Worm (Caenorhabditis elegans) whole organism, L1 larva: ENCODE measurements around the gene acs-19.

ENCODE experiments used
- C04F5.9 ChIP-seq: sonication (generic microtip); optimal IDR thresholded peaks from 2 replicates; lab custom pipeline; 2016; ENCODE audit warnings: missing genetic modification characterization, missing compliant biosample characterization
- C16A3.4 ChIP-seq: fragments of 150-350 bp; optimal IDR thresholded peaks from 2 replicates; lab custom pipeline; 2014; ENCODE audit warnings: missing biosample characterization, missing genetic modification characterization
- F16B12.6 ChIP-seq: fragments of 150-350 bp; optimal IDR thresholded peaks from 2 replicates; lab custom pipeline; 2014; ENCODE audit warnings: missing biosample characterization, missing genetic modification characterization
- blmp-1 ChIP-seq: fragments of 150-350 bp; optimal IDR thresholded peaks from 2 replicates; lab custom pipeline; 2014; ENCODE audit warnings: missing biosample characterization, missing genetic modification characterization
- ceh-63 ChIP-seq: fragments of 200-800 bp; sonication (Bioruptor generic); optimal IDR thresholded peaks from 2 replicates; lab custom pipeline; 2018; ENCODE audit warnings: mild to moderate bottlenecking, missing genetic modification characterization, missing compliant biosample characterization
- ceh-90 ChIP-seq: sonication (generic microtip); optimal IDR thresholded peaks from 2 replicates; lab custom pipeline; 2016; ENCODE audit warnings: missing genetic modification characterization, missing compliant biosample characterization
- ces-1 ChIP-seq: fragments of 150-350 bp; optimal IDR thresholded peaks from 2 replicates; lab custom pipeline; 2014; ENCODE audit warnings: missing biosample characterization, missing genetic modification reagents, missing genetic modification characterization
- dpl-1 ChIP-seq, 3 experiments: fragments of 150-350 bp in 2 of 3; sonication (generic microtip) in 1 of 3; optimal IDR thresholded peaks; 2 replicates each; lab custom pipeline; 2014 to 2017; ENCODE audit warnings: missing biosample characterization in 3 of 3, missing genetic modification characterization in 3 of 3, missing genetic modification reagents in 3 of 3
- dsc-1 ChIP-seq: sonication (generic microtip); optimal IDR thresholded peaks from 2 replicates; lab custom pipeline; 2016; ENCODE audit warnings: mild to moderate bottlenecking, missing genetic modification characterization, missing compliant biosample characterization
- efl-1 ChIP-seq, 4 experiments: fragments of 150-350 bp; optimal IDR thresholded peaks in 3 of 4; peaks in 1 of 4; 1 replicate in 1 of 4; 2 replicates in 3 of 4; lab custom pipeline; 2014; ENCODE audit warnings: missing biosample characterization in 2 of 4, missing genetic modification characterization in 2 of 4, missing genetic modification reagents in 2 of 4
- elt-2 ChIP-seq: sonication (generic microtip); optimal IDR thresholded peaks from 2 replicates; lab custom pipeline; 2016; ENCODE audit warnings: missing genetic modification characterization, mild to moderate bottlenecking, inconsistent platforms, missing compliant biosample characterization, missing genetic modification reagents
- fkh-10 ChIP-seq: sonication (generic microtip); optimal IDR thresholded peaks from 2 replicates; lab custom pipeline; 2017; ENCODE audit warnings: missing biosample characterization, missing genetic modification reagents, missing genetic modification characterization
- fkh-4 ChIP-seq: sonication (generic microtip); optimal IDR thresholded peaks from 2 replicates; lab custom pipeline; 2016; ENCODE audit warnings: missing compliant biosample characterization, missing genetic modification characterization, borderline replicate concordance
- fkh-8 ChIP-seq: sonication (generic microtip); optimal IDR thresholded peaks from 2 replicates; lab custom pipeline; 2016; ENCODE audit warnings: mild to moderate bottlenecking, missing genetic modification characterization, missing compliant biosample characterization
- hlh-17 ChIP-seq: fragments of 200-800 bp; sonication (Bioruptor generic); optimal IDR thresholded peaks from 2 replicates; lab custom pipeline; 2018; ENCODE audit warnings: missing genetic modification characterization, mild to moderate bottlenecking, missing compliant biosample characterization, moderate library complexity, borderline replicate concordance
- hpl-2 ChIP-seq: fragments of 150-350 bp; optimal IDR thresholded peaks from 2 replicates; lab custom pipeline; 2014; ENCODE audit warnings: missing biosample characterization, missing genetic modification reagents, missing genetic modification characterization
- isw-1 ChIP-seq: fragments of 200-800 bp; sonication (Bioruptor generic); IDR thresholded peaks from 2 replicates; pipeline ENCODE4 v1.3.6; 2022; ENCODE audit warnings: missing genetic modification characterization, missing compliant biosample characterization
- lin-14 ChIP-seq: fragments of 200-800 bp; sonication (Bioruptor generic); optimal IDR thresholded peaks from 2 replicates; lab custom pipeline; 2018; ENCODE audit warnings: mild to moderate bottlenecking, missing genetic modification characterization, moderate library complexity, missing compliant biosample characterization
- lin-15B ChIP-seq: fragments of 150-350 bp; sonication (generic microtip); optimal IDR thresholded peaks from 3 replicates; lab custom pipeline; 2014; ENCODE audit warnings: missing biosample characterization, missing genetic modification characterization
- lir-3 ChIP-seq: sonication (generic microtip); optimal IDR thresholded peaks from 2 replicates; lab custom pipeline; 2016; ENCODE audit warnings: mild to moderate bottlenecking, missing genetic modification characterization, moderate library complexity, missing compliant biosample characterization; ENCODE audit not compliant: poor library complexity
- mdl-1 ChIP-seq, 2 experiments: fragments of 150-350 bp; optimal IDR thresholded peaks; 2 replicates each; lab custom pipeline; 2014 to 2017; ENCODE audit warnings: missing biosample characterization in 2 of 2, missing genetic modification characterization in 2 of 2, inconsistent platforms in 1 of 2
- nhr-12 ChIP-seq: sonication (generic microtip); optimal IDR thresholded peaks from 2 replicates; lab custom pipeline; 2017; ENCODE audit warnings: missing biosample characterization, missing genetic modification characterization
- nhr-19 ChIP-seq: fragments of 200-800 bp; sonication (Bioruptor generic); conservative IDR thresholded peaks from 2 replicates; pipeline ENCODE4 v1.3.6; 2022; ENCODE audit warnings: missing genetic modification characterization, missing compliant biosample characterization
- nhr-71 ChIP-seq: sonication (generic microtip); optimal IDR thresholded peaks from 2 replicates; lab custom pipeline; 2016; ENCODE audit warnings: mild to moderate bottlenecking, missing genetic modification characterization, moderate library complexity, missing compliant biosample characterization
- nhr-77 ChIP-seq: fragments of 150-350 bp; optimal IDR thresholded peaks from 2 replicates; lab custom pipeline; 2014; ENCODE audit warnings: missing biosample characterization, missing genetic modification characterization
- nhr-85 ChIP-seq: sonication (generic microtip); peaks from one replicate; lab custom pipeline; 2016; ENCODE audit warnings: missing genetic modification characterization, inconsistent platforms, missing compliant biosample characterization
- nhr-90 ChIP-seq: sonication (generic microtip); optimal IDR thresholded peaks from 2 replicates; lab custom pipeline; 2016; ENCODE audit warnings: mild to moderate bottlenecking, missing genetic modification characterization, missing compliant biosample characterization; ENCODE audit not compliant: poor library complexity
- pag-3 ChIP-seq: sonication (generic microtip); optimal IDR thresholded peaks from 2 replicates; lab custom pipeline; 2017; ENCODE audit warnings: missing genetic modification characterization, mild to moderate bottlenecking, missing compliant biosample characterization, antibody characterized with exemption, borderline replicate concordance; ENCODE audit not compliant: insufficient read depth
- pax-3 ChIP-seq: fragments of 200-800 bp; sonication (Bioruptor generic); optimal IDR thresholded peaks from 2 replicates; lab custom pipeline; 2018; ENCODE audit warnings: mild to moderate bottlenecking, missing genetic modification characterization, moderate library complexity, missing compliant biosample characterization
- pqm-1 ChIP-seq: sonication (generic microtip); optimal IDR thresholded peaks from 3 replicates; lab custom pipeline; 2017; ENCODE audit warnings: missing biosample characterization, missing genetic modification characterization
- skn-1 ChIP-seq: fragments of 150-350 bp; optimal IDR thresholded peaks from 2 replicates; lab custom pipeline; 2014; ENCODE audit warnings: missing biosample characterization, missing genetic modification characterization
- snpc-4 ChIP-seq: fragments of 150-350 bp; optimal IDR thresholded peaks from 2 replicates; lab custom pipeline; 2014; ENCODE audit warnings: missing biosample characterization, missing genetic modification characterization
- snu-23 ChIP-seq: sonication (generic microtip); optimal IDR thresholded peaks from 2 replicates; lab custom pipeline; 2016; ENCODE audit warnings: missing genetic modification characterization, missing compliant biosample characterization
- unc-130 ChIP-seq: fragments of 150-350 bp; optimal IDR thresholded peaks from 2 replicates; lab custom pipeline; 2017; ENCODE audit warnings: missing biosample characterization, missing genetic modification characterization, inconsistent platforms
- unc-86 ChIP-seq: sonication (generic microtip); optimal IDR thresholded peaks from 2 replicates; lab custom pipeline; 2016; ENCODE audit warnings: missing genetic modification characterization, missing compliant biosample characterization
- unc-98 ChIP-seq: fragments of 200-800 bp; sonication (Bioruptor generic); IDR thresholded peaks from 2 replicates; pipeline ENCODE4 v1.3.6; 2022; ENCODE audit warnings: missing genetic modification characterization, missing compliant biosample characterization
- vab-15 ChIP-seq: sonication (generic microtip); optimal IDR thresholded peaks from 2 replicates; lab custom pipeline; 2017; ENCODE audit warnings: missing genotype, mild to moderate bottlenecking, missing genetic modification characterization, missing compliant biosample characterization
- zag-1 ChIP-seq: fragments of 150-350 bp; optimal IDR thresholded peaks from 2 replicates; lab custom pipeline; 2014; ENCODE audit warnings: missing biosample characterization, missing genetic modification characterization
- ztf-11 ChIP-seq, 2 experiments: sonication (generic microtip); optimal IDR thresholded peaks; 2 replicates each; lab custom pipeline; 2016 to 2017; ENCODE audit warnings: missing genetic modification characterization in 2 of 2, missing biosample characterization in 1 of 2, missing compliant biosample characterization in 1 of 2

Gene acs-19

DNA sequence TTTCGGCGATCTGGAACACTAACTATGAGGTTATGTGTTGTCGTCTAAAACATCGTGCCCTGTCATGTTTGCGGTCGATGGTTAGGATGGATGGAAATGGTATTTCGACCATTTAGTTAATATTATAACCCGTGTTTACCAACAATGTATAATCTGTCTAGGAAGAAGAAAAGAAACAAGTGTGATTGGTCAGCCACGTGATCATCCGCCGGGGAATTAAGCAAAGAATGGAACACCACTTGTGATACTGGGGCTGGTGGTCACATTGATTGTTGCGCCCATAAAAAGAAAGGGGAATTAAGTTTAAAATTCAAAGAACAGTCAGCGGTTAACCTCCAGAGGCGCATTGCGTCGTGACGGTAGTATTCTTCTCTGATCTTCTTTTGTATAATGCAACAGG is 11.3 kb downstream of the acs-19 start (continued):
- peak; percentile 4 for TF ChIP-seq C16A3.4
- TF ChIP-seq, all 84 proteins: peak for 18

DNA sequence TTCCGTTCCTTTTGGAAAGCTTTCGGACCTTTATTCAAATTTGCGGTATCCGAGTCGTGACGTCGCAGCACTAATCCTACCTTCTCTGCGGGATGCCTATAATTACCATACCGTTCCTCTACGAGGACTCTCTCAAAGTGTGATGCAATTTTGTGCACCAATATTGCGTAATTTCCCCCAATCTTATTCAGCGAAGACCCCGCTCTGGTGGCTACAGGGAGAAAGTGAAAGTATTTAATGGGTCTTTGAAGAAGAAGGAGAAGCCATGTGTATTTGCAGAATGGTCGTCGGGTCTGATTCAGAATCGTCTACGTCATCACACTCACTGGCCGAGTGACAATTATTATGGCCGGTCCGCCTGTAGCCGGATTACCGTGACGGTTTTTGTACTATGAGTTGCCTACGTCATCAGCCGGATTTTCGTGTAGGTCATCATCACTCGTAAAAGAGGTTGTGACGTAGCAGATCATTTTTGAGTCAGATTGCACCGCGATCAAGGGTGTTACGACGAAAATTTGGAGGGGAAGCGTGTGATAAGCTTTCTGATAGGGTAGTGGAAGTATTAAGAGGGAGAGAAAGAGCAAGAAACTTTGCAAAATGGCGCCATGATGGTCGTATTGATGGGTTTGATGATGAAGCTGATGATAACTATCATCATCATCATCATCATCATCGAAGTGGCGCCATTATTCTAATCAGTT is 12.1 kb downstream of the acs-19 start:
- peak; percentile 52 for TF ChIP-seq elt-2 (tag; lab: Kevin White, UChicago)
- TF ChIP-seq blmp-1: peak; percentile 66
- peak; percentile 30 for TF ChIP-seq nhr-71 (tag; lab: Kevin White, UChicago)
- TF ChIP-seq snu-23 (GFP tag; lab: Kevin White, UChicago): peak; percentile 10
- TF ChIP-seq mdl-1 (tag; optimal IDR thresholded peaks at IDR 0.05; lab: Kevin White, UChicago): no peak
- TF ChIP-seq lin-15B (tag; lab: Kevin White, UChicago): no peak
- TF ChIP-seq efl-1 (optimal IDR thresholded peaks at IDR 0.05; lab: Kevin White, UChicago): no peak
- peak in 1 of 2 experiments; percentile 66 for TF ChIP-seq efl-1 (GFP tag; optimal IDR thresholded peaks at IDR 0.05 in 1 of 2; lab: Kevin White, UChicago)
- no peak for TF ChIP-seq lin-14
- TF ChIP-seq nhr-85: peak; percentile 36

ce11 chrIII:3878986-3879756 is 14.9 kb downstream of the acs-19 start:
- TF ChIP-seq skn-1 (tag; lab: Kevin White, UChicago) (peak; percentile 79), fkh-10 (GFP tag; lab: Kevin White, UChicago) (no peak), blmp-1 (no peak), nhr-19 (GFP tag; lab: Robert Waterston, UW) (no peak), fkh-8 (tag; lab: Kevin White, UChicago) (no peak), efl-1 (optimal IDR thresholded peaks at IDR 0.05; lab: Kevin White, UChicago) (no peak), efl-1 (GFP tag; optimal IDR thresholded peaks at IDR 0.05 in 1 of 2; lab: Kevin White, UChicago) (peak in 1 of 2 experiments; percentile 87), nhr-85 (peak; percentile 54), unc-86 (tag; lab: Kevin White, UChicago) (no peak)

ce11 chrIII:3883146-3883545 is 18.9 kb downstream of the acs-19 start:
- TF ChIP-seq hpl-2 (GFP tag; lab: Kevin White, UChicago) (no peak), ceh-90 (tag; lab: Kevin White, UChicago) (no peak), dsc-1 (peak; percentile 68), zag-1 (tag; lab: Kevin White, UChicago) (peak; percentile 7), lin-14 (peak; percentile 62), nhr-90 (tag; lab: Kevin White, UChicago) (no peak), fkh-4 (tag; lab: Kevin White, UChicago) (no peak), dpl-1 (GFP tag; optimal IDR thresholded peaks at IDR 0.05; lab: Kevin White, UChicago) (no peak)

DNA sequence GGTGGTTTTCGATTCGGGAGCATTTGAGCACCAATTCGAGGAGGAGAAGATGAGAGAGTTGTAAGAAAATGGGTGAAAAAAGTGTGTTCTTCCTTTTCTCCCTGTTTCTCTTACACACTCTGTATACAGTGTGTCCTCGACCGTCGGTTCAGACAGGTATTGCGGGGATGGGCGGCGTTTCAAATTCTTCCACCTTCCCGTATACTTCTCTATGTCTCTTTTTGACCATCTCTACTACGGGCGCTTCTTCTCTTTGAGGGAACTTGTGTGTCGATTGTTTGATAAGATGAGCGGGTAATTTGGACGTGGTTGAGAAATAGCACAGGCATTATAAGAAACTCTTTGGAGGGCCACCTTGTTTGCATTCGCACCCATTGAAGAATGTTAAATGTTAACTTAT is 23.3 kb downstream of the acs-19 start:
- no peak for TF ChIP-seq hlh-17 (GFP tag; lab: Kevin White, UChicago)
- TF ChIP-seq pqm-1 (tag; lab: Kevin White, UChicago): peak; percentile 59
- TF ChIP-seq mdl-1 (tag; optimal IDR thresholded peaks at IDR 0.05; lab: Kevin White, UChicago): no peak
- TF ChIP-seq nhr-19 (GFP tag; lab: Robert Waterston, UW): no peak
- no peak for TF ChIP-seq unc-86 (tag; lab: Kevin White, UChicago)
- TF ChIP-seq ces-1 (GFP tag; lab: Kevin White, UChicago): no peak
- TF ChIP-seq isw-1 (GFP tag; lab: Robert Waterston, UW): no peak
- no peak for TF ChIP-seq fkh-4 (tag; lab: Kevin White, UChicago)
- no peak for TF ChIP-seq F16B12.6
- TF ChIP-seq nhr-77 (tag; lab: Kevin White, UChicago): peak; percentile 10
- no peak for TF ChIP-seq unc-130 (tag; lab: Kevin White, UChicago)
- no peak for TF ChIP-seq snpc-4 (tag; lab: Kevin White, UChicago)
- peak in 1 of 3 experiments; percentile 49 for TF ChIP-seq dpl-1 (GFP tag; optimal IDR thresholded peaks at IDR 0.05; lab: Kevin White, UChicago)
- TF ChIP-seq C04F5.9 (tag; lab: Kevin White, UChicago): no peak
- TF ChIP-seq fkh-8 (tag; lab: Kevin White, UChicago): no peak
- TF ChIP-seq pag-3 (tag; lab: Kevin White, UChicago): no peak
- no peak for TF ChIP-seq pax-3 (tag; lab: Kevin White, UChicago)
- no peak for TF ChIP-seq hpl-2 (GFP tag; lab: Kevin White, UChicago)
- TF ChIP-seq elt-2 (tag; lab: Kevin White, UChicago): peak; percentile 29
- no peak for TF ChIP-seq lir-3 (tag; lab: Kevin White, UChicago)
- no peak for TF ChIP-seq vab-15 (tag; lab: Kevin White, UChicago)
- TF ChIP-seq unc-98: no peak
- no peak for TF ChIP-seq nhr-12 (tag; lab: Kevin White, UChicago)
- TF ChIP-seq snu-23 (GFP tag; lab: Kevin White, UChicago): no peak
- TF ChIP-seq ceh-63: no peak
- TF ChIP-seq ztf-11 (tag; optimal IDR thresholded peaks at IDR 0.05; lab: Kevin White, UChicago): no peak
